Fruit fly (Drosophila melanogaster) whole organism, adult: Measurements from ENCODE around the gene p38b.

Source experiments
- CG11617 ChIP-seq: fragments of 200-800 bp; sonication (Bioruptor generic); optimal IDR thresholded peaks from 2 replicates; lab custom pipeline; 2017; ENCODE audit warnings: mild to moderate bottlenecking, missing biosample characterization, missing genetic modification reagents, missing genetic modification characterization
- CG12768 ChIP-seq: fragments of 200-800 bp; sonication (Bioruptor generic); optimal IDR thresholded peaks from 2 replicates; lab custom pipeline; 2017; ENCODE audit warnings: missing biosample characterization, missing genetic modification characterization, mild to moderate bottlenecking, moderate library complexity, missing genetic modification reagents
- CG14711 ChIP-seq: fragments of 200-800 bp; sonication (Bioruptor generic); optimal IDR thresholded peaks from 2 replicates; lab custom pipeline; 2018; ENCODE audit warnings: missing biosample characterization, mild to moderate bottlenecking, missing genetic modification characterization, moderate library complexity
- CG1620 ChIP-seq: fragments of 200-800 bp; sonication (Bioruptor generic); optimal IDR thresholded peaks from 2 replicates; lab custom pipeline; 2016; ENCODE audit warnings: missing biosample characterization, missing genetic modification characterization
- CG33017 ChIP-seq: fragments of 200-800 bp; sonication (Bioruptor generic); optimal IDR thresholded peaks from 2 replicates; lab custom pipeline; 2018; ENCODE audit warnings: missing biosample characterization, mild to moderate bottlenecking, missing genetic modification characterization, moderate library complexity
- CG5204 ChIP-seq: fragments of 200-800 bp; sonication (Bioruptor generic); optimal IDR thresholded peaks from 2 replicates; lab custom pipeline; 2016; ENCODE audit warnings: missing biosample characterization, missing genetic modification characterization
- CG7045 ChIP-seq: fragments of 200-800 bp; sonication (Bioruptor generic); optimal IDR thresholded peaks from 2 replicates; lab custom pipeline; 2017; ENCODE audit warnings: missing biosample characterization, mild to moderate bottlenecking, missing genetic modification characterization
- CG7101 ChIP-seq: fragments of 200-800 bp; sonication (Bioruptor generic); optimal IDR thresholded peaks from 2 replicates; lab custom pipeline; 2018; ENCODE audit warnings: missing biosample characterization, mild to moderate bottlenecking, missing genetic modification characterization, moderate library complexity
- Clk ChIP-seq: fragments of 200-800 bp; sonication (Bioruptor generic); optimal IDR thresholded peaks from 2 replicates; lab custom pipeline; 2017; ENCODE audit warnings: missing biosample characterization, missing genetic modification characterization
- Crg-1 ChIP-seq: fragments of 200-800 bp; sonication (Bioruptor generic); optimal IDR thresholded peaks from 2 replicates; lab custom pipeline; 2016; ENCODE audit warnings: missing biosample characterization, missing genetic modification characterization
- Hr96 ChIP-seq: fragments of 200-800 bp; sonication (Bioruptor generic); optimal IDR thresholded peaks from 2 replicates; lab custom pipeline; 2016; ENCODE audit warnings: missing biosample characterization, missing genetic modification characterization
- Mnt ChIP-seq: fragments of 200-800 bp; sonication (Bioruptor generic); optimal IDR thresholded peaks from 2 replicates; lab custom pipeline; 2016; ENCODE audit warnings: missing biosample characterization, mild to moderate bottlenecking, missing genetic modification characterization
- bab1 ChIP-seq: fragments of 200-800 bp; sonication (Bioruptor generic); optimal IDR thresholded peaks from 3 replicates; lab custom pipeline; 2019; ENCODE audit warnings: missing biosample characterization, mild to moderate bottlenecking, missing genetic modification characterization, moderate library complexity
- cic ChIP-seq: fragments of 200-800 bp; sonication (Bioruptor generic); optimal IDR thresholded peaks from 2 replicates; lab custom pipeline; 2017; ENCODE audit warnings: missing biosample characterization, mild to moderate bottlenecking, missing genetic modification characterization, moderate library complexity
- cnc ChIP-seq, 2 experiments: fragments of >200 bp; optimal IDR thresholded peaks; 2 replicates each; lab custom pipeline; 2017
- kay ChIP-seq: fragments of 200-800 bp; sonication (Bioruptor generic); peaks from one replicate; lab custom pipeline; 2016; ENCODE audit warnings: missing biosample characterization, missing genetic modification characterization, borderline replicate concordance
- ovo ChIP-seq: fragments of 200-800 bp; sonication (Bioruptor generic); optimal IDR thresholded peaks from 2 replicates; lab custom pipeline; 2016; ENCODE audit warnings: missing biosample characterization, missing genetic modification characterization
- pad ChIP-seq: fragments of 200-800 bp; sonication (Bioruptor generic); optimal IDR thresholded peaks from 3 replicates; lab custom pipeline; 2017; ENCODE audit warnings: missing biosample characterization, missing genetic modification characterization, mild to moderate bottlenecking, moderate library complexity, missing genetic modification reagents
- tj ChIP-seq: fragments of 200-800 bp; sonication (Bioruptor generic); optimal IDR thresholded peaks from 3 replicates; lab custom pipeline; 2017; ENCODE audit warnings: missing biosample characterization, mild to moderate bottlenecking, missing genetic modification characterization, moderate library complexity
- toe ChIP-seq: fragments of 200-800 bp; sonication (Bioruptor generic); optimal IDR thresholded peaks from 2 replicates; lab custom pipeline; 2016; ENCODE audit warnings: missing biosample characterization, missing genetic modification characterization

Gene p38b

dm6 chr2L:13803032-13803661 is 22.7 kb downstream of the p38b start, which contains the start of gene CAH1:
Gene CAH1 (plus strand): TSS chr2L:13803626.
- TF ChIP-seq CG11617 (GFP tag; lab: Kevin White, UChicago) = no peak
- TF ChIP-seq CG7101 (tag; lab: Kevin White, UChicago) = no peak
- TF ChIP-seq CG1620 (GFP tag; lab: Kevin White, UChicago) = no peak
- TF ChIP-seq cic (GFP tag; lab: Kevin White, UChicago) = peak; percentile 52
- no peak for TF ChIP-seq kay (GFP tag; lab: Kevin White, UChicago)
- peak; percentile 11 for TF ChIP-seq Mnt (GFP tag; lab: Kevin White, UChicago)
- no peak for TF ChIP-seq CG14711
- peak in 1 of 2 experiments; percentile 37 for TF ChIP-seq cnc (optimal IDR thresholded peaks at IDR 0.05; lab: Kevin White, UChicago)
- TF ChIP-seq bab1 (GFP tag; lab: Kevin White, UChicago) = no peak
- peak; percentile 1 for TF ChIP-seq CG33017 (tag; lab: Kevin White, UChicago)
- no peak for TF ChIP-seq CG7045 (GFP tag; lab: Kevin White, UChicago)
- TF ChIP-seq ovo = peak; percentile 23
- TF ChIP-seq tj (GFP tag; lab: Kevin White, UChicago) = peak; percentile 32
- no peak for TF ChIP-seq toe (GFP tag; lab: Kevin White, UChicago)
- TF ChIP-seq CG12768 (GFP tag; lab: Kevin White, UChicago) = peak; percentile 70
- TF ChIP-seq Hr96 = no peak
- TF ChIP-seq pad (GFP tag; lab: Kevin White, UChicago) = no peak
- no peak for TF ChIP-seq Clk (GFP tag; lab: Kevin White, UChicago)

- no peak for TF ChIP-seq CG33017 (tag; lab: Kevin White, UChicago)
- TF ChIP-seq kay (GFP tag; lab: Kevin White, UChicago) = peak; percentile 90
- no peak for TF ChIP-seq Mnt (GFP tag; lab: Kevin White, UChicago)
Measured at dm6 chr2L:13803805-13804560, 23.5 kb downstream of the p38b start.

dm6 chr2L:13804561-13805067 is 24.1 kb downstream of the p38b start:
- TF ChIP-seq cic (GFP tag; lab: Kevin White, UChicago) (peak; percentile 3), CG14711 (no peak)

dm6 chr2L:13805170-13805569 is 24.7 kb downstream of the p38b start:
- TF ChIP-seq CG12768 (GFP tag; lab: Kevin White, UChicago) (no peak), CG5204 (GFP tag; lab: Kevin White, UChicago) (no peak), ovo (no peak), CG7045 (GFP tag; lab: Kevin White, UChicago) (no peak), kay (GFP tag; lab: Kevin White, UChicago) (no peak), bab1 (GFP tag; lab: Kevin White, UChicago) (no peak), Crg-1 (GFP tag; lab: Kevin White, UChicago) (no peak), Mnt (GFP tag; lab: Kevin White, UChicago) (peak; percentile 52), CG11617 (GFP tag; lab: Kevin White, UChicago) (no peak), cic (GFP tag; lab: Kevin White, UChicago) (peak; percentile 13)

dm6 chr2L:13807097-13807496 is 26.6 kb downstream of the p38b start:
- TF ChIP-seq CG12768 (GFP tag; lab: Kevin White, UChicago) (peak; percentile 2), Crg-1 (GFP tag; lab: Kevin White, UChicago) (no peak)

dm6 chr2L:13807959-13808358 is 27.5 kb downstream of the p38b start:
- TF ChIP-seq ovo = peak; percentile 43
- TF ChIP-seq CG7101 (tag; lab: Kevin White, UChicago) = peak; percentile 55
- peak; percentile 21 for TF ChIP-seq CG12768 (GFP tag; lab: Kevin White, UChicago)
- TF ChIP-seq Hr96 = no peak
- no peak for TF ChIP-seq CG14711
- TF ChIP-seq CG33017 (tag; lab: Kevin White, UChicago) = peak; percentile 61
- peak; percentile 30 for TF ChIP-seq CG11617 (GFP tag; lab: Kevin White, UChicago)
- TF ChIP-seq CG7045 (GFP tag; lab: Kevin White, UChicago) = peak; percentile 34
- TF ChIP-seq kay (GFP tag; lab: Kevin White, UChicago) = no peak
- no peak for TF ChIP-seq tj (GFP tag; lab: Kevin White, UChicago)
- TF ChIP-seq CG1620 (GFP tag; lab: Kevin White, UChicago) = no peak
- no peak for TF ChIP-seq Clk (GFP tag; lab: Kevin White, UChicago)
- no peak for TF ChIP-seq toe (GFP tag; lab: Kevin White, UChicago)
- TF ChIP-seq bab1 (GFP tag; lab: Kevin White, UChicago) = no peak
- no peak for TF ChIP-seq pad (GFP tag; lab: Kevin White, UChicago)
- TF ChIP-seq cic (GFP tag; lab: Kevin White, UChicago) = no peak
- peak; percentile 45 for TF ChIP-seq Crg-1 (GFP tag; lab: Kevin White, UChicago)
- TF ChIP-seq Mnt (GFP tag; lab: Kevin White, UChicago) = peak; percentile 10
- no peak for TF ChIP-seq cnc (optimal IDR thresholded peaks at IDR 0.05; lab: Kevin White, UChicago)
- TF ChIP-seq CG5204 (GFP tag; lab: Kevin White, UChicago) = no peak
